Fruit fly (Drosophila melanogaster) whole organism, embryonic: Measurements from ENCODE around the gene CG18262.

Source experiments
- Ada2b ChIP-seq: fragments of 200-800 bp; sonication (Bioruptor generic); IDR thresholded peaks from 2 replicates; pipeline ENCODE4 v1.3.6; 2022; ENCODE audit warnings: missing biosample characterization, missing genetic modification characterization
- B-H2 ChIP-seq: fragments of 200-800 bp; sonication (Bioruptor generic); optimal IDR thresholded peaks from 2 replicates; lab custom pipeline; 2018; ENCODE audit warnings: missing biosample characterization, mild to moderate bottlenecking, missing genetic modification characterization
- BEAF-32 ChIP-seq: fragments of 200-800 bp; sonication (Bioruptor generic); optimal IDR thresholded peaks from 3 replicates; lab custom pipeline; 2017; ENCODE audit warnings: missing biosample characterization, missing genetic modification characterization, mild to moderate bottlenecking, moderate library complexity, missing genetic modification reagents
- CG10321 ChIP-seq: fragments of 200-800 bp; sonication (Bioruptor generic); IDR thresholded peaks from 2 replicates; pipeline ENCODE4 v1.3.6; 2022; ENCODE audit warnings: missing biosample characterization, missing genetic modification characterization
- CG10543 ChIP-seq: fragments of 200-800 bp; sonication (Bioruptor generic); optimal IDR thresholded peaks from 3 replicates; lab custom pipeline; 2017; ENCODE audit warnings: missing biosample characterization, mild to moderate bottlenecking, missing genetic modification characterization, moderate library complexity
- CG10565 ChIP-seq: fragments of 200-800 bp; sonication (Bioruptor generic); optimal IDR thresholded peaks from 3 replicates; lab custom pipeline; 2016; ENCODE audit warnings: missing biosample characterization, mild to moderate bottlenecking, missing genetic modification characterization
- CG11085 ChIP-seq: fragments of 200-800 bp; sonication (Bioruptor generic); IDR thresholded peaks from 2 replicates; pipeline ENCODE4 v1.3.6; 2022; ENCODE audit warnings: missing biosample characterization, missing genetic modification characterization
- CG11456 ChIP-seq: fragments of 200-800 bp; sonication (Bioruptor generic); IDR thresholded peaks from 3 replicates; pipeline ENCODE4 v1.3.6; 2022; ENCODE audit warnings: missing biosample characterization, missing genetic modification characterization
- CG13424 ChIP-seq: fragments of 200-800 bp; sonication (Bioruptor generic); optimal IDR thresholded peaks from 2 replicates; lab custom pipeline; 2019; ENCODE audit warnings: missing biosample characterization, mild to moderate bottlenecking, missing genetic modification characterization, moderate library complexity
- CG14710 ChIP-seq: fragments of 200-800 bp; sonication (Bioruptor generic); optimal IDR thresholded peaks from 3 replicates; lab custom pipeline; 2019; ENCODE audit warnings: missing biosample characterization, mild to moderate bottlenecking, missing genetic modification characterization, moderate library complexity
- CG15696 ChIP-seq: fragments of 200-800 bp; sonication (Bioruptor generic); optimal IDR thresholded peaks from 2 replicates; lab custom pipeline; 2019; ENCODE audit warnings: missing biosample characterization, mild to moderate bottlenecking, missing genetic modification characterization, moderate library complexity
- CG17361 ChIP-seq: fragments of 200-800 bp; sonication (Bioruptor generic); IDR thresholded peaks from 3 replicates; pipeline ENCODE4 v1.3.6; 2022; ENCODE audit warnings: missing biosample characterization, missing genetic modification characterization
- CG1832 ChIP-seq: fragments of 200-800 bp; sonication (Bioruptor generic); optimal IDR thresholded peaks from 2 replicates; lab custom pipeline; 2017; ENCODE audit warnings: missing biosample characterization, mild to moderate bottlenecking, missing genetic modification characterization, inconsistent platforms
- CG18476 ChIP-seq: fragments of 200-800 bp; sonication (Bioruptor generic); optimal IDR thresholded peaks from 2 replicates; lab custom pipeline; 2016; ENCODE audit warnings: missing biosample characterization, mild to moderate bottlenecking, missing genetic modification characterization
- CG2120 ChIP-seq: fragments of 200-800 bp; sonication (Bioruptor generic); optimal IDR thresholded peaks from 3 replicates; lab custom pipeline; 2016; ENCODE audit warnings: missing biosample characterization, missing genetic modification characterization
- CG3407 ChIP-seq: fragments of 200-800 bp; sonication (Bioruptor generic); optimal IDR thresholded peaks from 2 replicates; lab custom pipeline; 2018; ENCODE audit warnings: missing biosample characterization, mild to moderate bottlenecking, missing genetic modification characterization
- CG4820 ChIP-seq: fragments of 200-800 bp; sonication (Bioruptor generic); optimal IDR thresholded peaks from 3 replicates; lab custom pipeline; 2016; ENCODE audit warnings: missing biosample characterization, missing genetic modification characterization
- CG6689 ChIP-seq: fragments of 200-800 bp; sonication (Bioruptor generic); IDR thresholded peaks from 2 replicates; pipeline ENCODE4 v1.3.6; 2022; ENCODE audit warnings: missing biosample characterization, missing genetic modification characterization
- CG7357 ChIP-seq: fragments of 200-800 bp; sonication (Bioruptor generic); IDR thresholded peaks from 3 replicates; pipeline ENCODE4 v1.3.6; 2022; ENCODE audit warnings: missing biosample characterization, missing genetic modification characterization
- CG8281 ChIP-seq: fragments of 200-800 bp; sonication (Bioruptor generic); optimal IDR thresholded peaks from 2 replicates; lab custom pipeline; 2018; ENCODE audit warnings: missing biosample characterization, mild to moderate bottlenecking, missing genetic modification characterization, moderate library complexity
- CG8765 ChIP-seq: fragments of 200-800 bp; sonication (Bioruptor generic); IDR thresholded peaks from 2 replicates; pipeline ENCODE4 v1.3.6; 2022; ENCODE audit warnings: missing biosample characterization, missing genetic modification characterization
- CG9437 ChIP-seq: fragments of 200-800 bp; sonication (Bioruptor generic); optimal IDR thresholded peaks from 2 replicates; lab custom pipeline; 2018; ENCODE audit warnings: missing biosample characterization, mild to moderate bottlenecking, missing genetic modification characterization
- D19A ChIP-seq: fragments of 200-800 bp; optimal IDR thresholded peaks from 3 replicates; lab custom pipeline; 2019; ENCODE audit warnings: missing biosample characterization, mild to moderate bottlenecking, missing genetic modification characterization, moderate library complexity
- Deaf1 ChIP-seq: fragments of 200-800 bp; optimal IDR thresholded peaks from 3 replicates; lab custom pipeline; 2019; ENCODE audit warnings: missing biosample characterization, mild to moderate bottlenecking, missing genetic modification characterization, moderate library complexity
- Hsf ChIP-seq: fragments of 200-800 bp; sonication (Bioruptor generic); optimal IDR thresholded peaks from 3 replicates; lab custom pipeline; 2016; ENCODE audit warnings: missing biosample characterization, missing genetic modification characterization
- Lim3 ChIP-seq: fragments of 200-800 bp; sonication (Bioruptor generic); IDR thresholded peaks from 2 replicates; pipeline ENCODE4 v1.3.6; 2022; ENCODE audit warnings: missing biosample characterization, missing genetic modification characterization
- Max ChIP-seq: fragments of 200-800 bp; sonication (Bioruptor generic); optimal IDR thresholded peaks from 2 replicates; lab custom pipeline; 2016; ENCODE audit warnings: missing biosample characterization, mild to moderate bottlenecking, missing genetic modification characterization
- NC2α ChIP-seq: fragments of 200-800 bp; sonication (Bioruptor generic); optimal IDR thresholded peaks from 2 replicates; lab custom pipeline; 2016; ENCODE audit warnings: missing biosample characterization, missing genetic modification characterization
- NFAT ChIP-seq: fragments of 200-800 bp; sonication (Bioruptor generic); IDR thresholded peaks from 2 replicates; pipeline ENCODE4 v1.3.6; 2022; ENCODE audit warnings: missing biosample characterization, missing genetic modification characterization
- Nf-YB ChIP-seq: fragments of 200-800 bp; sonication (Bioruptor generic); optimal IDR thresholded peaks from 3 replicates; lab custom pipeline; 2019; ENCODE audit warnings: missing biosample characterization, mild to moderate bottlenecking, missing genetic modification characterization, moderate library complexity
- Oli ChIP-seq: fragments of 200-800 bp; sonication (Bioruptor generic); optimal IDR thresholded peaks from 2 replicates; lab custom pipeline; 2018; ENCODE audit warnings: missing biosample characterization, mild to moderate bottlenecking, missing genetic modification characterization, moderate library complexity
- Ssrp ChIP-seq: fragments of 200-800 bp; sonication (Bioruptor generic); optimal IDR thresholded peaks from 2 replicates; lab custom pipeline; 2018; ENCODE audit warnings: missing biosample characterization, mild to moderate bottlenecking, missing genetic modification characterization, moderate library complexity
- TFAM ChIP-seq: fragments of 200-800 bp; sonication (Bioruptor generic); optimal IDR thresholded peaks from 2 replicates; lab custom pipeline; 2017; ENCODE audit warnings: missing biosample characterization, missing genetic modification characterization, inconsistent platforms
- ara ChIP-seq: fragments of 200-800 bp; sonication (Bioruptor generic); IDR thresholded peaks from 2 replicates; pipeline ENCODE4 v1.3.6; 2022; ENCODE audit warnings: missing biosample characterization, missing genetic modification characterization
- ase ChIP-seq: fragments of 200-800 bp; sonication (Bioruptor generic); IDR thresholded peaks from 3 replicates; pipeline ENCODE4 v1.3.6; 2022; ENCODE audit warnings: missing biosample characterization, missing genetic modification characterization
- cato ChIP-seq: fragments of 200-800 bp; sonication (Bioruptor generic); optimal IDR thresholded peaks from 2 replicates; lab custom pipeline; 2016; ENCODE audit warnings: missing biosample characterization, missing genetic modification characterization, borderline replicate concordance
- chm ChIP-seq: fragments of 200-800 bp; sonication (Bioruptor generic); IDR thresholded peaks from 2 replicates; pipeline ENCODE4 v1.3.6; 2022; ENCODE audit warnings: missing biosample characterization, missing genetic modification characterization
- dan ChIP-seq: fragments of 200-800 bp; sonication (Bioruptor generic); IDR thresholded peaks from 2 replicates; pipeline ENCODE4 v1.3.6; 2022; ENCODE audit warnings: missing biosample characterization, missing genetic modification characterization
- gsb-n ChIP-seq: fragments of 200-800 bp; sonication (Bioruptor generic); optimal IDR thresholded peaks from 3 replicates; lab custom pipeline; 2018; ENCODE audit warnings: missing biosample characterization, mild to moderate bottlenecking, missing genetic modification characterization
- knrl ChIP-seq: fragments of 200-800 bp; sonication (Bioruptor generic); IDR thresholded peaks from 3 replicates; pipeline ENCODE4 v1.3.6; 2022; ENCODE audit warnings: missing biosample characterization, missing genetic modification characterization; ENCODE audit not compliant: partially characterized antibody
- pb ChIP-seq: fragments of 200-800 bp; sonication (Bioruptor generic); optimal IDR thresholded peaks from 3 replicates; lab custom pipeline; 2016; ENCODE audit warnings: missing biosample characterization, missing genetic modification characterization
- phol ChIP-seq: fragments of 200-800 bp; sonication (Bioruptor generic); optimal IDR thresholded peaks from 3 replicates; lab custom pipeline; 2018; ENCODE audit warnings: missing biosample characterization, mild to moderate bottlenecking, missing genetic modification characterization, moderate library complexity
- seq ChIP-seq: fragments of 200-800 bp; sonication (Bioruptor generic); IDR thresholded peaks from 2 replicates; pipeline ENCODE4 v1.3.6; 2022; ENCODE audit warnings: missing biosample characterization, missing genetic modification characterization
- tgo ChIP-seq: fragments of 200-800 bp; sonication (Bioruptor generic); IDR thresholded peaks from 3 replicates; pipeline ENCODE4 v1.3.6; 2022; ENCODE audit warnings: missing biosample characterization, missing genetic modification characterization
- tup ChIP-seq: fragments of 200-800 bp; sonication (Bioruptor generic); optimal IDR thresholded peaks from 2 replicates; lab custom pipeline; 2016; ENCODE audit warnings: missing biosample characterization, mild to moderate bottlenecking, missing genetic modification characterization, moderate library complexity
- twi ChIP-seq: fragments of 200-800 bp; optimal IDR thresholded peaks from 2 replicates; lab custom pipeline; 2019; ENCODE audit warnings: missing biosample characterization, mild to moderate bottlenecking, missing genetic modification characterization, moderate library complexity
- vnd ChIP-seq: fragments of 200-800 bp; sonication (Bioruptor generic); IDR thresholded peaks from 3 replicates; pipeline ENCODE4 v1.3.6; 2022; ENCODE audit warnings: missing biosample characterization, missing genetic modification characterization; ENCODE audit not compliant: partially characterized antibody

CG18262 gene

dm6 chrX:8143537-8143936 is 9.2 kb upstream of the CG18262 start, which contains the start of gene CG17982 (continued):
- TF ChIP-seq dan (no peak), CG14710 (tag; lab: Kevin White, UChicago) (peak; percentile 83), D19A (peak; percentile 77), tup (GFP tag; lab: Kevin White, UChicago) (peak; percentile 68), CG2120 (GFP tag; lab: Kevin White, UChicago) (peak; percentile 98), phol (tag; lab: Kevin White, UChicago) (peak; percentile 86), CG13424 (peak; percentile 89), CG9437 (GFP tag; lab: Kevin White, UChicago) (peak; percentile 67), cato (peak; percentile 47), ara (GFP tag; lab: Robert Waterston, UW) (peak; percentile 70), TFAM (peak; percentile 5), Ssrp (tag; lab: Kevin White, UChicago) (peak; percentile 77), BEAF-32 (GFP tag; lab: Kevin White, UChicago) (peak; percentile 32), Deaf1 (tag; lab: Kevin White, UChicago) (peak; percentile 60), seq (peak; percentile 71), ase (GFP tag; lab: Robert Waterston, UW) (peak; percentile 68; the same call in 2 of the 3 replicates), CG1832 (GFP tag; lab: Kevin White, UChicago) (no peak), B-H2 (GFP tag; lab: Kevin White, UChicago) (peak; percentile 91), pb (peak; percentile 62), Lim3 (GFP tag; lab: Robert Waterston, UW) (no peak), NC2α (GFP tag; lab: Kevin White, UChicago) (peak; percentile 72), CG4820 (GFP tag; lab: Kevin White, UChicago) (peak; percentile 29), chm (GFP tag; lab: Robert Waterston, UW) (peak; percentile 66; the same call in 1 of the 2 replicates), CG10565 (peak; percentile 19), gsb-n (tag; lab: Kevin White, UChicago) (peak; percentile 75), CG11085 (GFP tag; lab: Robert Waterston, UW) (peak; percentile 64), Oli (tag; lab: Kevin White, UChicago) (peak; percentile 73), CG10321 (GFP tag; lab: Robert Waterston, UW) (no peak), CG11456 (peak; percentile 79), CG8281 (tag; lab: Kevin White, UChicago) (peak; percentile 71), Hsf (GFP tag; lab: Kevin White, UChicago) (peak; percentile 88), Max (peak; percentile 65), tgo (GFP tag; lab: Robert Waterston, UW) (peak; percentile 83), vnd (GFP tag; lab: Robert Waterston, UW) (no peak), NFAT (GFP tag; lab: Robert Waterston, UW) (peak; percentile 66), CG6689 (GFP tag; lab: Robert Waterston, UW) (peak; percentile 87), CG3407 (GFP tag; lab: Kevin White, UChicago) (peak; percentile 70), knrl (GFP tag; lab: Robert Waterston, UW) (no peak), CG17361 (GFP tag; lab: Robert Waterston, UW) (peak; percentile 82), CG10543 (peak; percentile 90), CG15696 (peak; percentile 77), CG18476 (GFP tag; lab: Kevin White, UChicago) (peak; percentile 68), Nf-YB (GFP tag; lab: Kevin White, UChicago) (peak; percentile 45), Ada2b (GFP tag; lab: Robert Waterston, UW) (peak; percentile 74), CG8765 (GFP tag; lab: Robert Waterston, UW) (peak; percentile 44; the same call in 1 of the 2 replicates), twi (tag; lab: Kevin White, UChicago) (peak; percentile 66), CG7357 (peak; percentile 53; the same call in 1 of the 3 replicates)
- TF ChIP-seq, all 482 proteins: peak for 384
